Worm (Caenorhabditis elegans) whole organism, early embryonic: Measurements from ENCODE around the gene cyp-35A1.

Source experiments
- B0310.2 ChIP-seq: sonication (generic microtip); optimal IDR thresholded peaks from 2 replicates; lab custom pipeline; 2016; ENCODE audit warnings: mild to moderate bottlenecking, missing genetic modification characterization, missing compliant biosample characterization
- F13C5.2 ChIP-seq: sonication (generic microtip); optimal IDR thresholded peaks from 2 replicates; lab custom pipeline; 2017; ENCODE audit warnings: mild to moderate bottlenecking, missing genetic modification characterization, inconsistent platforms, missing compliant biosample characterization
- aly-1 ChIP-seq: sonication (generic microtip); optimal IDR thresholded peaks from 2 replicates; lab custom pipeline; 2016; ENCODE audit warnings: missing genetic modification characterization, missing compliant biosample characterization
- ama-1 ChIP-seq: fragments of 150-350 bp; optimal IDR thresholded peaks from 2 replicates; lab custom pipeline; 2014
- ceh-13 ChIP-seq: fragments of 200-800 bp; sonication (Bioruptor generic); optimal IDR thresholded peaks from 2 replicates; lab custom pipeline; 2018; ENCODE audit warnings: mild to moderate bottlenecking, missing genetic modification characterization, missing compliant biosample characterization
- ceh-36 ChIP-seq: sonication (generic microtip); optimal IDR thresholded peaks from 2 replicates; lab custom pipeline; 2016; ENCODE audit warnings: missing genetic modification characterization, inconsistent platforms, missing compliant biosample characterization
- ets-7 ChIP-seq: sonication (generic microtip); optimal IDR thresholded peaks from 2 replicates; lab custom pipeline; 2016; ENCODE audit warnings: missing genotype, missing genetic modification characterization, missing compliant biosample characterization
- flt-1 ChIP-seq: fragments of 200-800 bp; sonication (Bioruptor generic); IDR thresholded peaks from 2 replicates; pipeline ENCODE4 v1.3.6; 2022; ENCODE audit warnings: missing genetic modification characterization, missing compliant biosample characterization
- hmbx-1 ChIP-seq: sonication (generic microtip); optimal IDR thresholded peaks from 2 replicates; lab custom pipeline; 2016; ENCODE audit warnings: mild to moderate bottlenecking, missing genetic modification characterization, missing compliant biosample characterization
- hmg-4 ChIP-seq: fragments of 200-800 bp; sonication (Bioruptor generic); optimal IDR thresholded peaks from 2 replicates; lab custom pipeline; 2018; ENCODE audit warnings: mild to moderate bottlenecking, missing genetic modification characterization, missing compliant biosample characterization
- hnd-1 ChIP-seq: sonication (generic microtip); optimal IDR thresholded peaks from 2 replicates; lab custom pipeline; 2016; ENCODE audit warnings: missing genetic modification characterization, missing compliant biosample characterization
- pes-1 ChIP-seq: fragments of 200-800 bp; sonication (Bioruptor generic); IDR thresholded peaks from 2 replicates; pipeline ENCODE4 v1.3.6; 2022; ENCODE audit warnings: missing genetic modification reagents, missing genetic modification characterization, missing compliant biosample characterization
- scrt-1 ChIP-seq: fragments of 200-800 bp; sonication (Bioruptor generic); IDR thresholded peaks from 2 replicates; pipeline ENCODE4 v1.3.6; 2022; ENCODE audit warnings: missing genetic modification characterization, missing compliant biosample characterization
- sea-1 ChIP-seq: fragments of 200-800 bp; sonication (Bioruptor generic); conservative IDR thresholded peaks from 2 replicates; pipeline ENCODE4 v1.3.6; 2022; ENCODE audit warnings: missing genetic modification characterization, missing compliant biosample characterization
- tbx-11 ChIP-seq: fragments of 200-800 bp; sonication (Bioruptor generic); IDR thresholded peaks from 2 replicates; pipeline ENCODE4 v1.3.6; 2022; ENCODE audit warnings: missing genetic modification characterization, missing compliant biosample characterization
- tbx-37 ChIP-seq: fragments of 200-800 bp; sonication (Bioruptor generic); conservative IDR thresholded peaks from 2 replicates; pipeline ENCODE4 v1.3.6; 2022; ENCODE audit warnings: missing genetic modification reagents, missing genetic modification characterization, missing compliant biosample characterization
- tra-4 ChIP-seq: sonication (generic microtip); optimal IDR thresholded peaks from 2 replicates; lab custom pipeline; 2017; ENCODE audit warnings: missing genetic modification characterization, missing compliant biosample characterization

cyp-35A1 gene

DNA sequence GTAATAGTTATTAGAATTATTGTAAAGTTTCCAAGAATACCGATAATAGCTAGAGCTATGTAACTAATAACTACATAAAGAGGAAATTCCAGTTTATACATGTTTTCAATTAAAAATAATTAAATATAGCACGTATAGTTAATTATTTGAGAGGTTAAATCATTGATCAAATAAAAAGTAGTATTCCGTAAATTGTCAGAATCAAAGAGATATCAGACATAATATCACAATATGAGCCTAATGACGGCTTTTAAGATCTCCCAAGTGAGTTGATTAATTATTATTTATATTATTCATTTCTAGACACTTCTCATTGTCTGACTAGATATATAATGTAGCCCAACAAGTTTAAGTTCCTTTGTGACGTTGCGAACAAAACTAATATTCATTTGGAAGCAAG, 17.8 kb upstream of the cyp-35A1 start, which contains the start of gene srsx-24:
TSS of gene srsx-24 (minus strand) at position 101 of the 400 bp plus-strand sequence.
- TF ChIP-seq F13C5.2 (tag; lab: Kevin White, UChicago), result no peak
- TF ChIP-seq scrt-1 (GFP tag; lab: Robert Waterston, UW), result no peak

ce11 chrV:7374090-7374489, 12.5 kb upstream of the cyp-35A1 start, which contains the start of gene srx-56:
Gene srx-56, plus strand, starts transcription at chrV:7374390.
- TF ChIP-seq tra-4 (tag; lab: Kevin White, UChicago), result no peak
- TF ChIP-seq tbx-37 (GFP tag; lab: Robert Waterston, UW), result no peak
- no peak for TF ChIP-seq hmg-4 (GFP tag; lab: Kevin White, UChicago)
- no peak for TF ChIP-seq scrt-1 (GFP tag; lab: Robert Waterston, UW)
- no peak for TF ChIP-seq hmbx-1 (tag; lab: Kevin White, UChicago)
- no peak for TF ChIP-seq tbx-11 (GFP tag; lab: Robert Waterston, UW)
- no peak for TF ChIP-seq sea-1
- no peak for TF ChIP-seq ets-7 (tag; lab: Kevin White, UChicago)
- TF ChIP-seq ama-1 (lab: Kevin White, UChicago), result no peak
- no peak for TF ChIP-seq F13C5.2 (tag; lab: Kevin White, UChicago)
- no peak for TF ChIP-seq hnd-1
- TF ChIP-seq B0310.2 (tag; lab: Kevin White, UChicago), result no peak
- no peak for TF ChIP-seq pes-1
- no peak for TF ChIP-seq flt-1 (GFP tag; lab: Robert Waterston, UW)
- no peak for TF ChIP-seq aly-1 (tag; lab: Kevin White, UChicago)

- TF ChIP-seq aly-1 (tag; lab: Kevin White, UChicago), result no peak
- TF ChIP-seq ceh-13 (GFP tag; lab: Kevin White, UChicago), result no peak
- no peak for TF ChIP-seq B0310.2 (tag; lab: Kevin White, UChicago)
- no peak for TF ChIP-seq tbx-37 (GFP tag; lab: Robert Waterston, UW)
- no peak for TF ChIP-seq flt-1 (GFP tag; lab: Robert Waterston, UW)
- no peak for TF ChIP-seq ets-7 (tag; lab: Kevin White, UChicago)
- TF ChIP-seq scrt-1 (GFP tag; lab: Robert Waterston, UW), result no peak
- no peak for TF ChIP-seq hmg-4 (GFP tag; lab: Kevin White, UChicago)
- no peak for TF ChIP-seq tbx-11 (GFP tag; lab: Robert Waterston, UW)
- TF ChIP-seq ama-1 (lab: Kevin White, UChicago), result no peak
- TF ChIP-seq tra-4 (tag; lab: Kevin White, UChicago), result no peak
- TF ChIP-seq ceh-36 (tag; lab: Kevin White, UChicago), result no peak
- TF ChIP-seq F13C5.2 (tag; lab: Kevin White, UChicago), result no peak
- no peak for TF ChIP-seq sea-1
- no peak for TF ChIP-seq hnd-1
- TF ChIP-seq pes-1, result no peak
- TF ChIP-seq hmbx-1 (tag; lab: Kevin White, UChicago), result no peak
Observed at ce11 chrV:7369578-7369977, 8.0 kb upstream of the cyp-35A1 start, which contains the start of gene srj-14. Gene srj-14, plus strand, starts transcription at chrV:7369708.

DNA sequence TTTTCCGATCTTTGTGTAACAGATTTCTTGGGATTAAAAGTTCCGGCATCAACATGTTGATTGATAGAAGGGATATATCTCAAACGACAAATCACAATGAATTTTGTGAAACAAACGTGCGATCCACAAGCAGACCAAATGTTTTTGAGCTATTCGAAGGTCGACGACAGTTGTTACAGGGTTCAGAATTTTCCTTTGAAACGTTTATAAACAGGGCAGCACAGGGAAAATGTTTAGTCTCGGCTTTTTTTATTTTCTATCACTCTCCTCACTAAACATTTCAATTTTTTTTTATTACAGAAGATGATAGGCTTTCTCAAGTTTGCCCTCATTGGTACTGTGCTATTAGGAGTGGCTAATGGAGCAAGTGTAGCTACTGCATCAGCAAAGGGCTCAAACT, 3.4 kb upstream of the cyp-35A1 start, which contains the start of gene exc-13:
TSS of gene exc-13 (plus strand) at position 301 of the 400 bp plus-strand sequence.
- TF ChIP-seq flt-1 (GFP tag; lab: Robert Waterston, UW) (no peak), tbx-11 (GFP tag; lab: Robert Waterston, UW) (no peak), hnd-1 (no peak), sea-1 (no peak), F13C5.2 (tag; lab: Kevin White, UChicago) (no peak), scrt-1 (GFP tag; lab: Robert Waterston, UW) (no peak), aly-1 (tag; lab: Kevin White, UChicago) (no peak), ets-7 (tag; lab: Kevin White, UChicago) (no peak)

- no peak for TF ChIP-seq B0310.2 (tag; lab: Kevin White, UChicago)
- no peak for TF ChIP-seq aly-1 (tag; lab: Kevin White, UChicago)
- TF ChIP-seq tbx-11 (GFP tag; lab: Robert Waterston, UW), result no peak
- TF ChIP-seq sea-1, result no peak
- TF ChIP-seq ama-1 (lab: Kevin White, UChicago), result no peak
- no peak for TF ChIP-seq F13C5.2 (tag; lab: Kevin White, UChicago)
- TF ChIP-seq ceh-13 (GFP tag; lab: Kevin White, UChicago), result no peak
- TF ChIP-seq hmbx-1 (tag; lab: Kevin White, UChicago), result no peak
- TF ChIP-seq tra-4 (tag; lab: Kevin White, UChicago), result no peak
- TF ChIP-seq hnd-1, result no peak
- no peak for TF ChIP-seq hmg-4 (GFP tag; lab: Kevin White, UChicago)
- TF ChIP-seq tbx-37 (GFP tag; lab: Robert Waterston, UW), result no peak
- TF ChIP-seq ceh-36 (tag; lab: Kevin White, UChicago), result no peak
Observed at ce11 chrV:7364059-7364458, 2.5 kb upstream of the cyp-35A1 start, which contains the start of gene cyp-35A2. Gene cyp-35A2, minus strand, starts transcription at chrV:7364182.

DNA sequence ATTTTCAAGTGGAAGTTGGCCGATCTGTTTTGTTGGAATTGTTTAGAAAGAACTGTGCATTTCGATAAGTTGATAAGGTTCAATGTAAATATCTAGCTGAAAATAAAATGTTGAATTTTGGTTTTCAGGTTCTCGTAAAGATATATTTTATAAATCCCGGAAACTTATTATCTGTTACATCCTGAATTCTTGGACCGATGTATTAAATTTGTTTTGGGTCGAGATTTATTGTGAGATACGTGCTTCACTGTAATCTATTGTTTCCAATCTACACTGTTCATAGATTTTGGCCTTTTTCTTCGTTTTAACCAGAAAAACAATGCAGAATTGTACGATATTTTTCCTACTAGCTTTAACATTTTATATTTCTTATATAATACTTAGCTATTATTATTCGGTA, 4.4 kb downstream of the cyp-35A1 start, which contains the start of gene C03G6.6:
TSS of gene C03G6.6 (plus strand) at position 301 of the 400 bp plus-strand sequence.
- TF ChIP-seq tbx-37 (GFP tag; lab: Robert Waterston, UW), result no peak
- TF ChIP-seq hnd-1, result no peak
- no peak for TF ChIP-seq scrt-1 (GFP tag; lab: Robert Waterston, UW)
- TF ChIP-seq F13C5.2 (tag; lab: Kevin White, UChicago), result no peak
- TF ChIP-seq ceh-36 (tag; lab: Kevin White, UChicago), result no peak
- TF ChIP-seq tbx-11 (GFP tag; lab: Robert Waterston, UW), result no peak
- TF ChIP-seq aly-1 (tag; lab: Kevin White, UChicago), result no peak
- TF ChIP-seq ceh-13 (GFP tag; lab: Kevin White, UChicago), result no peak
- no peak for TF ChIP-seq flt-1 (GFP tag; lab: Robert Waterston, UW)
- TF ChIP-seq hmbx-1 (tag; lab: Kevin White, UChicago), result no peak
- no peak for TF ChIP-seq tra-4 (tag; lab: Kevin White, UChicago)
- no peak for TF ChIP-seq hmg-4 (GFP tag; lab: Kevin White, UChicago)
- TF ChIP-seq ama-1 (lab: Kevin White, UChicago), result no peak
- no peak for TF ChIP-seq sea-1
- TF ChIP-seq B0310.2 (tag; lab: Kevin White, UChicago), result no peak

ce11 chrV:7356684-7357083, 4.9 kb downstream of the cyp-35A1 start, which contains the start of gene C03G6.21:
Gene C03G6.21, minus strand, starts transcription at chrV:7356784.
- TF ChIP-seq hmg-4 (GFP tag; lab: Kevin White, UChicago) (no peak), hnd-1 (no peak), tbx-11 (GFP tag; lab: Robert Waterston, UW) (no peak), B0310.2 (tag; lab: Kevin White, UChicago) (no peak), tra-4 (tag; lab: Kevin White, UChicago) (no peak)
